Fruit fly (Drosophila melanogaster): ENCODE results near the gene CG5412.

Gene CG5412

DNA sequence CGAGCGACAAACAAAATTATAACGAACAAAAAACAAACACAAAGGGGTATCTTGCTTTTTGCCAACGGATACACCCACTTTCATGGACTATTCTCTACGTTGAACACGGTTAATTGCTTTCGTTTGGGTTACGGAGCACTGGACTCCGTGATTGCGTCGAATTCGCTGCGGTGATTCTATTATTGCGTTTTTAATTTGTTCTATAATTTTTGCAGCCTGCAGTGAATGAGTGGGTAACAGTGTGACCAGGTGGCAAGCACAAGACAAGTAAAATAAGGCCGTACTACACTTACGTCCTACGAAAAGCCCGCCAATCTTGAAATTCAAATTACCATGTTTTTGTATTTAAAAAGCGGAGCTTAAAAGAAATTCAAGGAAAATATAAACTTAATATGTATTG lies 8.7 kb downstream of the CG5412 start, which contains the start of gene CG16953 (continued):
- TF ChIP-seq tap (tag; optimal IDR thresholded peaks at IDR 0.05) (no peak), sug (tag; optimal IDR thresholded peaks at IDR 0.05) (peak; percentile 1), HLH4C (GFP tag; IDR thresholded peaks at IDR 0.05; ENCODE audit: partially characterized antibody) (no peak), D19A (tag; optimal IDR thresholded peaks at IDR 0.05) (no peak), CG2129 (GFP tag; IDR thresholded peaks at IDR 0.05; ENCODE audit: partially characterized antibody) (no peak), gt (GFP tag; IDR thresholded peaks at IDR 0.05) (no peak), pnt (GFP tag; optimal IDR thresholded peaks at IDR 0.05) (no peak), CG9817 (tag; optimal IDR thresholded peaks at IDR 0.05) (no peak), CG14710 (tag; optimal IDR thresholded peaks at IDR 0.05) (peak; percentile 24), z (GFP tag; IDR thresholded peaks at IDR 0.05) (no peak), bab2 (GFP tag; optimal IDR thresholded peaks at IDR 0.05) (no peak), Med (GFP tag) (peak; percentile 43), pzg (GFP tag; optimal IDR thresholded peaks at IDR 0.05) (peak; percentile 64), CG17328 (GFP tag; IDR thresholded peaks at IDR 0.05) (no peak), Ptx1 (GFP tag; IDR thresholded peaks at IDR 0.05) (no peak), CG18011 (GFP tag; optimal IDR thresholded peaks at IDR 0.05) (no peak), ssp (GFP tag; IDR thresholded peaks at IDR 0.05) (no peak), CG3847 (GFP tag; IDR thresholded peaks at IDR 0.05) (no peak), sr (GFP tag; IDR thresholded peaks at IDR 0.05) (no peak), CG1529 (GFP tag; optimal IDR thresholded peaks at IDR 0.05) (no peak), CG16779 (GFP tag; IDR thresholded peaks at IDR 0.05) (no peak), peb (GFP tag; IDR thresholded peaks at IDR 0.05) (no peak), H15 (GFP tag; IDR thresholded peaks at IDR 0.05) (no peak), bbx (GFP tag; IDR thresholded peaks at IDR 0.05; ENCODE audit: partially characterized antibody) (peak; percentile 32; the same call in 1 of the 2 replicates), ci (GFP tag; IDR thresholded peaks at IDR 0.05) (no peak), CG7963 (GFP tag; IDR thresholded peaks at IDR 0.05; ENCODE audit: partially characterized antibody) (no peak), fu2 (GFP tag; optimal IDR thresholded peaks at IDR 0.05) (no peak), CG3065 (GFP tag; optimal IDR thresholded peaks at IDR 0.05) (no peak), CrebB (tag; optimal IDR thresholded peaks at IDR 0.05) (no peak), CG1792 (GFP tag; optimal IDR thresholded peaks at IDR 0.05) (no peak), fd102C (GFP tag; optimal IDR thresholded peaks at IDR 0.05) (no peak), CG13287 (GFP tag; IDR thresholded peaks at IDR 0.05; ENCODE audit: partially characterized antibody) (no peak; the same call in 1 of the 2 replicates), CG8359 (GFP tag; optimal IDR thresholded peaks at IDR 0.05; ENCODE audit: borderline replicate concordance) (no peak), zfh2 (GFP tag; optimal IDR thresholded peaks at IDR 0.05) (no peak), Dp (GFP tag; optimal IDR thresholded peaks at IDR 0.05) (peak; percentile 87), luna (GFP tag; optimal IDR thresholded peaks at IDR 0.05) (no peak), CG18262 (tag; optimal IDR thresholded peaks at IDR 0.05) (no peak), pfk (GFP tag; optimal IDR thresholded peaks at IDR 0.05) (no peak), CG4404 (GFP tag; IDR thresholded peaks at IDR 0.05) (no peak), E2f2 (GFP tag; IDR thresholded peaks at IDR 0.05) (peak; percentile 92), gsb-n (tag; optimal IDR thresholded peaks at IDR 0.05) (no peak), amos (GFP tag; IDR thresholded peaks at IDR 0.05; ENCODE audit: partially characterized antibody) (no peak), Hmr (GFP tag; optimal IDR thresholded peaks at IDR 0.05) (no peak), ro (GFP tag; IDR thresholded peaks at IDR 0.05) (no peak), Doc3 (GFP tag; IDR thresholded peaks at IDR 0.05; ENCODE audit: partially characterized antibody) (no peak), emc (GFP tag; optimal IDR thresholded peaks at IDR 0.05) (no peak), slp2 (GFP tag; optimal IDR thresholded peaks at IDR 0.05) (no peak), CG10274 (GFP tag; optimal IDR thresholded peaks at IDR 0.05) (no peak), ase (GFP tag; IDR thresholded peaks at IDR 0.05) (no peak), hbn (GFP tag; IDR thresholded peaks at IDR 0.05; ENCODE audit: partially characterized antibody) (no peak), CG32532 (GFP tag; IDR thresholded peaks at IDR 0.05) (no peak), phol (tag; optimal IDR thresholded peaks at IDR 0.05) (peak; percentile 12)

Measured in whole organism, embryonic.